Worm (Caenorhabditis elegans) whole organism, mixed stage, embryonic: ENCODE data around the gene arrd-16.

Experiments used
- bed-3 ChIP-seq: fragments of 200-800 bp; sonication (Bioruptor generic); optimal IDR thresholded peaks from 3 replicates; lab custom pipeline; 2018; ENCODE audit warnings: mild to moderate bottlenecking, missing genetic modification characterization, moderate library complexity, missing compliant biosample characterization
- ces-1 ChIP-seq: fragments of 150-350 bp; optimal IDR thresholded peaks from 2 replicates; lab custom pipeline; 2014; ENCODE audit warnings: missing biosample characterization, missing genetic modification reagents, missing genetic modification characterization
- cnd-1 ChIP-seq: fragments of 200-800 bp; sonication (Bioruptor generic); optimal IDR thresholded peaks from 2 replicates; lab custom pipeline; 2018; ENCODE audit warnings: mild to moderate bottlenecking, missing genetic modification characterization, missing compliant biosample characterization
- drap-1 ChIP-seq: fragments of 200-800 bp; sonication (Bioruptor generic); optimal IDR thresholded peaks from 3 replicates; lab custom pipeline; 2018; ENCODE audit warnings: mild to moderate bottlenecking, missing genetic modification characterization, missing compliant biosample characterization
- elt-1 ChIP-seq: sonication (generic microtip); optimal IDR thresholded peaks from 2 replicates; lab custom pipeline; 2017; ENCODE audit warnings: missing genetic modification characterization, mild to moderate bottlenecking, missing compliant biosample characterization, antibody characterized with exemption, moderate library complexity, borderline replicate concordance; ENCODE audit not compliant: insufficient read depth
- elt-3 ChIP-seq: fragments of 150-350 bp; optimal IDR thresholded peaks from 2 replicates; lab custom pipeline; 2014; ENCODE audit warnings: missing biosample characterization, missing genetic modification characterization
- flh-1 ChIP-seq: fragments of 200-800 bp; sonication (Bioruptor generic); optimal IDR thresholded peaks from 2 replicates; lab custom pipeline; 2018; ENCODE audit warnings: mild to moderate bottlenecking, missing genetic modification characterization, moderate library complexity, missing compliant biosample characterization
- ham-2 ChIP-seq: fragments of 200-800 bp; sonication (Bioruptor generic); optimal IDR thresholded peaks from 2 replicates; lab custom pipeline; 2018; ENCODE audit warnings: mild to moderate bottlenecking, missing genetic modification characterization, missing compliant biosample characterization
- hlh-1 ChIP-seq: fragments of 150-350 bp; optimal IDR thresholded peaks from 2 replicates; lab custom pipeline; 2014; ENCODE audit warnings: missing biosample characterization, missing genetic modification reagents, missing genetic modification characterization
- lin-13 ChIP-seq: fragments of 150-350 bp; optimal IDR thresholded peaks from 2 replicates; lab custom pipeline; 2014; ENCODE audit warnings: missing biosample characterization, missing genetic modification characterization
- lin-32 ChIP-seq: fragments of 200-800 bp; sonication (Bioruptor generic); optimal IDR thresholded peaks from 2 replicates; lab custom pipeline; 2018; ENCODE audit warnings: mild to moderate bottlenecking, missing genetic modification characterization, missing compliant biosample characterization
- lsy-2 ChIP-seq: fragments of 150-350 bp; optimal IDR thresholded peaks from 2 replicates; lab custom pipeline; 2014; ENCODE audit warnings: missing biosample characterization, missing genetic modification characterization
- mab-5 ChIP-seq: fragments of 150-350 bp; optimal IDR thresholded peaks from 2 replicates; lab custom pipeline; 2014; ENCODE audit warnings: missing biosample characterization, missing genetic modification characterization
- mep-1 ChIP-seq: fragments of 150-350 bp; optimal IDR thresholded peaks from 2 replicates; lab custom pipeline; 2017; ENCODE audit warnings: missing biosample characterization, missing genetic modification reagents, missing genetic modification characterization, inconsistent platforms
- mls-2 ChIP-seq: sonication (generic microtip); optimal IDR thresholded peaks from 2 replicates; lab custom pipeline; 2016; ENCODE audit warnings: mild to moderate bottlenecking, missing genetic modification characterization, moderate library complexity, missing compliant biosample characterization
- nhr-12 ChIP-seq: fragments of 150-350 bp; optimal IDR thresholded peaks from 2 replicates; lab custom pipeline; 2014; ENCODE audit warnings: missing biosample characterization, missing genetic modification characterization
- nhr-237 ChIP-seq: fragments of 150-350 bp; optimal IDR thresholded peaks from 2 replicates; lab custom pipeline; 2014; ENCODE audit warnings: missing biosample characterization, missing genetic modification characterization
- nhr-76 ChIP-seq: sonication (generic microtip); optimal IDR thresholded peaks from 2 replicates; lab custom pipeline; 2017; ENCODE audit warnings: missing biosample characterization, missing genetic modification characterization
- pha-4 ChIP-seq: fragments of 150-350 bp; optimal IDR thresholded peaks from 2 replicates; lab custom pipeline; 2018; ENCODE audit warnings: missing biosample characterization, missing genetic modification reagents, missing genetic modification characterization
- snpc-4 ChIP-seq: fragments of 150-350 bp; optimal IDR thresholded peaks from 2 replicates; lab custom pipeline; 2014; ENCODE audit warnings: missing biosample characterization, missing genetic modification characterization
- sptf-1 ChIP-seq: sonication (generic microtip); optimal IDR thresholded peaks from 2 replicates; lab custom pipeline; 2017; ENCODE audit warnings: mild to moderate bottlenecking, missing genetic modification characterization, moderate library complexity, missing compliant biosample characterization
- tbx-8 ChIP-seq: fragments of 200-800 bp; sonication (Bioruptor generic); optimal IDR thresholded peaks from 2 replicates; lab custom pipeline; 2018; ENCODE audit warnings: mild to moderate bottlenecking, missing genetic modification characterization, moderate library complexity, missing compliant biosample characterization
- unc-120 ChIP-seq: sonication (generic microtip); optimal IDR thresholded peaks from 2 replicates; lab custom pipeline; 2017; ENCODE audit warnings: missing genetic modification characterization, missing compliant biosample characterization; ENCODE audit not compliant: poor library complexity, severe bottlenecking
- zip-8 ChIP-seq: fragments of 150-350 bp; optimal IDR thresholded peaks from 2 replicates; lab custom pipeline; 2014; ENCODE audit warnings: missing biosample characterization, missing genetic modification characterization

The arrd-16 gene

DNA sequence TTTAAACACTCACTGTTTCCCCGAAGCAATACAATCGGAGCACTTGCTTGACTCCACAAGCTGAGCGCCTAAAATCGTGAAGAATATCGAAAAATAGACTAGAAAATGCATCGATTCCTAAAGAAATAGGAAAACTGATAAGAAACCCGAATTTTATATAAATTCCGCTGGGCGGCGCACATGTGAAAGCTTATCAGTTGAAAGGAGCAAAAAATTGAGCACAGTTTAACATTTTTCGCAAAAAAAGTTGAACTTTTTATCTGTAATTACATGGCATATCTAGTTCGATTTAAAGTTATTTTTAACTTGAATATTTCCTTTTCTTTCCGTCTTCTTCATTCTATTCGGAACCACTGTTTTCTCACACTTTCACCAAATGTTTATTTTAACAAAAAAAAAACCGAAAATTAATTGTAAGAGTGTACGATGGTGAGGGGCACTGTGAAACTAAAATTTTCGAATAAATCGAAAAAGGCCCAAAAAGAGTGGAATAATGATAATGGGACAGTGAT is 38.5 kb upstream of the arrd-16 start, which contains the start of gene Y49E10.18:
Y49E10.18 (minus strand) TSS at position 116 of the 512 bp plus-strand sequence.
- TF ChIP-seq zip-8 = no peak
- TF ChIP-seq mab-5 (tag; lab: Kevin White, UChicago) = no peak

DNA sequence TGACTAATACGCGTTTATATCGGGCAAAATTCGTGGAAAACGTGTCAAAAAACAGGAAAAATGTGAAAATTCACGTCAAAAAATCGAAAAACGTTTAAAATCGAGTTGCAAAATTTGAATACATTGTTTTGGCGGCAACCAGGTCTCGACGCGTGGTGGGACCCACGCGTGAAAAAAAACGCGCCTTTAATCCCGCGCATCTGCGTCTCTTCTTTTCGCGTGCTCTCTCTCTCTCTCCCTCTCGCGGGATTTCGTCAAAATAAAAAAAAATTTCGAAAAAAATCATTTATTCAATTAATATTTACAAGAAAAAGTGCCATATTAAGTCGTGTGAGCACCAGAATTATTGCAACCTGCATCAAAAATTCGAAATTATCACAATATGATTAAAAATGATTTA is 31.2 kb upstream of the arrd-16 start, which contains the start of gene ani-1:
ani-1 (minus strand) TSS at position 61 of the 400 bp plus-strand sequence.
- TF ChIP-seq hlh-1 = peak; percentile 9
- TF ChIP-seq sptf-1 (tag; lab: Kevin White, UChicago) = peak; percentile 44
- peak; percentile 78 for TF ChIP-seq mep-1 (tag; lab: Kevin White, UChicago)
- no peak for TF ChIP-seq ham-2 (GFP tag; lab: Kevin White, UChicago)
- peak; percentile 61 for TF ChIP-seq mls-2 (tag; lab: Kevin White, UChicago)
- TF ChIP-seq nhr-237 (tag; lab: Kevin White, UChicago) = peak; percentile 15
- TF ChIP-seq lsy-2 = peak; percentile 71
- peak; percentile 48 for TF ChIP-seq lin-13 (tag; lab: Kevin White, UChicago)
- peak; percentile 47 for TF ChIP-seq ces-1
- TF ChIP-seq unc-120 (tag; lab: Kevin White, UChicago) = no peak

DNA sequence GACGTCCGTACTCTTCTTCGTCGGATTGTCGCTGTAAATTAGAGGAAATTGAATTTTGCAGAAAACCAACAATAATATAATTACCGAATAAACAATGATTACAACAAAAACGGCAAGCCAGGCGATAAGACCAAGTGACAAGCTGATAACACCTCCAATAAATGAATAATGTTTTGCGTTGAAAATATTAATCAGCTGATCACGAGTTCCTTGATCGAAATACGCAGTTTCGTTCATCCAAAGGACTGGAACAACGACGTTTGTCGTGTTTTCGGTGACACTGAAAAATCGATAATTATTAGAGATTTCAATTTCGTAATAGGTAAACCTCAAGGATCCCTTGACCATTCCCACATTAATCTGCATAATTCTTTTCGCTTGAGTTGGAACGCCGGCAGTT is 30.7 kb upstream of the arrd-16 start:
- no peak for TF ChIP-seq flh-1 (GFP tag; lab: Kevin White, UChicago)
- no peak for TF ChIP-seq nhr-237 (tag; lab: Kevin White, UChicago)
- TF ChIP-seq zip-8 = no peak
- no peak for TF ChIP-seq elt-1 (tag; lab: Kevin White, UChicago)

DNA sequence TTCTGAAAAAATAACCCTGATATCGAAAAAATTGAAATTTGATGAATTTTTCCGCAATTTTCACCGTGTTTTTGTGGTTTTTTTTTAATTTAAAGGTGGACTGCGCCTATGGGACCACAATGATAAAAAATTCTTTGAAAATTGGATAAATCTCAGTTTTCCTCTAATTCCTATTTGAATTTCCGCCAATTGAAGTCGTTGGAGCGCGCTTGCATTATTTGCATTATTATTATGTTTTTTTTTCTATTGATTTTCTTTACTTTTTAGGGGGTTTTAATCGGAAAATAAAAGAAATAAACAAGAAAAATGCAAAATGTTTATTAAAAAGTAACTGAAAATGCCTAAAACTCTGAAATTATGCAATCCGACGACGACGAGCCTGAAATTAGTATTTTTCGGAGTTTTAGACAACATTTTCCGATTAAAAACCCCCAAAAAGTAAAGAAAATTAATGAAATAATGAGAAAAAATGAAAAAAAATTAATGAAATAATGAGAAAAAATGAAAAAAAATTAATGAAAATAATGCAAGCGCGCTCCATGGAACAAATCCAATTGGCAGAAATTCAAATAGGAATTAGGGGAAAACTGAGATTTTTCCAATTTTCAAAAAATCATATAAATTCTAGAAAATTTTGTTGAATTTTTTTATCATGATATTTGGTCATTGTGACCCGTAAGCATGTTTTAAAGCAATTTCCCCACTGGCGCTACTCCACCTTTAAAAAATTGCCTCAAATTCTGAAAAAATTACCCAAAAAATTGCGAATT is 28.7 kb upstream of the arrd-16 start:
- TF ChIP-seq unc-120 (tag; lab: Kevin White, UChicago) (no peak), cnd-1 (no peak), tbx-8 (GFP tag; lab: Kevin White, UChicago) (no peak), hlh-1 (no peak), pha-4 (no peak)

DNA sequence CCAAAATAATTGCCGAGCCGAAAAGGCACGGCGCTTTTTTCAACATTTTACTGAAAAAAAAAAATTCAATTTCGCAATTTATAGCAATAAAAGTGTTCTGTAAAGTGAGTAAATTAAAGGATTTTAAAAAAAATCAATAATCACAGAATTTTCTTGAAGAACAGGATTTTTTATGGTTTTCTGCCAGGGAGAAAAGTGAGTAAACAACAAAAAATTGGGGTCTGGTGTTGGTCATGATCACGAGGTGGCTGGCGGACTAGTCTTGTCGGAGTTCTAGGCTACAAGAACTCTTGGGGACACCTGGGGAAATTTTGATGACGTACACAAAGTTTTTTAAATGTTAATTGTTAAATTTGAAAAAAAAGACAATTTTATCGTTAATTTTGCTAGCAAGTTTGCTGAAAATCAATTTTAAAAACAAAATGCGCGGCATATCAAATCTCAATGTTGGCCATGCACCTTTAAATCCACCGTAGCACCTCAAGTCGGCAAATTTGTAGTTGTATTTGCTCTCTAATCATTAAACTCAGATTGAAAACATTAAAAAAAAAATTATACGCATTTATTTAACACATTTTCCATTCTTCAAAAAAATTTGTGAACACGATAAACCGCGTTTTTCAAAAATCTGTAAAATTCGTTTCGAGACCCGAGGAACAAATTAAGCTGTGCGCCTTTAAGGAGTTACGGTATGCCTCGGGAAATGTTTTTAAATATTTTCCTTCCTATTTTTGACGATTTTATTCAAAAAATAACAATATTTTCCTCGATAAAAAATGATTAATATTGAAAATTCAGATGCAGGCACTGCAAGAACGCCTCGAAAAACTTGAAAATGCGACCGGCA is 27.5 kb upstream of the arrd-16 start, which contains the start of the genes scav-3 and Y49E10.21:
scav-3 (minus strand) TSS at position 50 of the 847 bp plus-strand sequence.
Y49E10.21 (plus strand) TSS at position 797 of the 847 bp plus-strand sequence.
- TF ChIP-seq mep-1 (tag; lab: Kevin White, UChicago) = peak; percentile 10
- TF ChIP-seq flh-1 (GFP tag; lab: Kevin White, UChicago) = no peak
- no peak for TF ChIP-seq mab-5 (tag; lab: Kevin White, UChicago)
- no peak for TF ChIP-seq pha-4

DNA sequence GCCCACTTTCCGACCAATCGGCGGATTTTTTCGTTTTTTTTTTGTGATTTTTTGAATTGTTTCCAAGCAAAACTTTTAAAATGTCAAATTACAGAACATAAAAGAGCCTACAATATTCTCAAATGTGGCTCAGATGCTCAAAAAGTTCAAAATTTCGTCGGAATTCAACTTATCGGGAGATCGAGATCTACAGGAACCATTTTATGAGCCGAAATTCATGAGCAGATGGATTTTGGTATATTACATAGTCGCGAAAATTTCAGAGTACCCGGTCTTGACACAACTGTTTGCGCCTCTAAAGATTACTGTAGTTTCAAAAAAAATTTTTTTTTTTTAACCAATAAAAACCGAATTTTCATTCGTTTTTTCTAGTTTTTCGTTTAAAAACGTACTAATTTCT is 25.6 kb upstream of the arrd-16 start:
- TF ChIP-seq drap-1 (GFP tag; lab: Kevin White, UChicago) (no peak), nhr-12 (no peak), snpc-4 (tag; lab: Kevin White, UChicago) (no peak), lin-32 (GFP tag; lab: Kevin White, UChicago) (no peak), pha-4 (no peak), mab-5 (tag; lab: Kevin White, UChicago) (no peak), nhr-237 (tag; lab: Kevin White, UChicago) (no peak), elt-3 (no peak), nhr-76 (no peak), elt-1 (tag; lab: Kevin White, UChicago) (no peak), bed-3 (GFP tag; lab: Kevin White, UChicago) (no peak), ces-1 (no peak), sptf-1 (tag; lab: Kevin White, UChicago) (no peak), mep-1 (tag; lab: Kevin White, UChicago) (no peak)
